Worm (Caenorhabditis elegans) whole organism, late embryonic: ENCODE data around the gene K08D9.10.

Source experiments
- ceh-14 ChIP-seq: sonication (generic microtip); optimal IDR thresholded peaks from 2 replicates; lab custom pipeline; 2016; ENCODE audit warnings: missing genotype, missing genetic modification characterization, missing compliant biosample characterization
- ceh-30 ChIP-seq: fragments of 150-350 bp; optimal IDR thresholded peaks from 2 replicates; lab custom pipeline; 2014; ENCODE audit warnings: missing biosample characterization, missing genetic modification characterization
- dmd-4 ChIP-seq: sonication (generic microtip); optimal IDR thresholded peaks from 2 replicates; lab custom pipeline; 2016; ENCODE audit warnings: borderline replicate concordance, missing genetic modification characterization, missing compliant biosample characterization
- elt-2 ChIP-seq: sonication (generic microtip); optimal IDR thresholded peaks from 2 replicates; lab custom pipeline; 2016; ENCODE audit warnings: missing genetic modification reagents, missing genetic modification characterization, missing compliant biosample characterization
- fkh-6 ChIP-seq: sonication (generic microtip); optimal IDR thresholded peaks from 2 replicates; lab custom pipeline; 2016; ENCODE audit warnings: missing genetic modification characterization, missing compliant biosample characterization
- hlh-30 ChIP-seq: sonication (generic microtip); optimal IDR thresholded peaks from 2 replicates; lab custom pipeline; 2017; ENCODE audit warnings: antibody characterized with exemption, missing genetic modification characterization, missing compliant biosample characterization; ENCODE audit not compliant: insufficient read depth
- mec-3 ChIP-seq: sonication (generic microtip); optimal IDR thresholded peaks from 2 replicates; lab custom pipeline; 2016; ENCODE audit warnings: borderline replicate concordance, missing genetic modification characterization, missing compliant biosample characterization
- npax-4 ChIP-seq: sonication (generic microtip); optimal IDR thresholded peaks from 2 replicates; lab custom pipeline; 2016; ENCODE audit warnings: missing genetic modification characterization, missing compliant biosample characterization
- odd-2 ChIP-seq: sonication (generic microtip); optimal IDR thresholded peaks from 2 replicates; lab custom pipeline; 2017; ENCODE audit warnings: antibody characterized with exemption, mild to moderate bottlenecking, missing genetic modification characterization, missing compliant biosample characterization
- pha-2 ChIP-seq: sonication (generic microtip); optimal IDR thresholded peaks from 2 replicates; lab custom pipeline; 2017; ENCODE audit warnings: mild to moderate bottlenecking, missing genetic modification characterization, missing compliant biosample characterization
- rnt-1 ChIP-seq: sonication (generic microtip); optimal IDR thresholded peaks from 2 replicates; lab custom pipeline; 2016; ENCODE audit warnings: missing genetic modification characterization, missing compliant biosample characterization
- sox-2 ChIP-seq: fragments of 200-800 bp; sonication (Bioruptor generic); IDR thresholded peaks from 2 replicates; pipeline ENCODE4 v1.3.6; 2022; ENCODE audit warnings: missing genetic modification reagents, missing genetic modification characterization, missing compliant biosample characterization
- sox-4 ChIP-seq: sonication (generic microtip); optimal IDR thresholded peaks from 2 replicates; lab custom pipeline; 2017; ENCODE audit warnings: mild to moderate bottlenecking, missing genetic modification characterization, inconsistent platforms, missing compliant biosample characterization
- tbx-7 ChIP-seq: sonication (generic microtip); optimal IDR thresholded peaks from 2 replicates; lab custom pipeline; 2016; ENCODE audit warnings: missing genotype, missing genetic modification characterization, missing compliant biosample characterization
- unc-55 ChIP-seq: sonication (generic microtip); optimal IDR thresholded peaks from 2 replicates; lab custom pipeline; 2017; ENCODE audit warnings: missing biosample characterization, missing genetic modification reagents, missing genetic modification characterization
- unc-86 ChIP-seq: sonication (generic microtip); optimal IDR thresholded peaks from 2 replicates; lab custom pipeline; 2016; ENCODE audit warnings: missing genetic modification characterization, missing compliant biosample characterization

Gene K08D9.10

ce11 chrV:3279138-3279537 is 48.4 kb downstream of the K08D9.10 start:
- no peak for TF ChIP-seq pha-2 (tag; lab: Kevin White, UChicago)
- TF ChIP-seq ceh-30 (tag; lab: Kevin White, UChicago) = no peak
- TF ChIP-seq elt-2 (tag; lab: Kevin White, UChicago) = no peak
- TF ChIP-seq rnt-1 (tag; lab: Kevin White, UChicago) = no peak
- no peak for TF ChIP-seq unc-55 (GFP tag; lab: Kevin White, UChicago)
- TF ChIP-seq fkh-6 (tag; lab: Kevin White, UChicago) = no peak
- no peak for TF ChIP-seq unc-86 (tag; lab: Kevin White, UChicago)
- no peak for TF ChIP-seq mec-3 (tag; lab: Kevin White, UChicago)
- TF ChIP-seq npax-4 (tag; lab: Kevin White, UChicago) = no peak
- no peak for TF ChIP-seq dmd-4 (tag; lab: Kevin White, UChicago)
- no peak for TF ChIP-seq hlh-30 (tag; lab: Kevin White, UChicago)
- TF ChIP-seq ceh-14 = no peak
- no peak for TF ChIP-seq sox-2 (GFP tag; lab: Robert Waterston, UW)
- TF ChIP-seq, all 69 proteins: peak for 0

- TF ChIP-seq odd-2 (tag; lab: Kevin White, UChicago) = no peak
- TF ChIP-seq sox-4 (tag; lab: Kevin White, UChicago) = no peak
- TF ChIP-seq tbx-7 (tag; lab: Kevin White, UChicago) = no peak
- TF ChIP-seq unc-86 (tag; lab: Kevin White, UChicago) = no peak
- TF ChIP-seq, all 69 proteins: peak for 0
These were observed 49.3 kb downstream of the K08D9.10 start, which contains the start of gene T28A11.2 for ce11 chrV:3280009-3280408. Gene T28A11.2, plus strand, starts transcription at chrV:3280379.
